Worm (Caenorhabditis elegans): ENCODE results near the gene T04A8.8.

DNA sequence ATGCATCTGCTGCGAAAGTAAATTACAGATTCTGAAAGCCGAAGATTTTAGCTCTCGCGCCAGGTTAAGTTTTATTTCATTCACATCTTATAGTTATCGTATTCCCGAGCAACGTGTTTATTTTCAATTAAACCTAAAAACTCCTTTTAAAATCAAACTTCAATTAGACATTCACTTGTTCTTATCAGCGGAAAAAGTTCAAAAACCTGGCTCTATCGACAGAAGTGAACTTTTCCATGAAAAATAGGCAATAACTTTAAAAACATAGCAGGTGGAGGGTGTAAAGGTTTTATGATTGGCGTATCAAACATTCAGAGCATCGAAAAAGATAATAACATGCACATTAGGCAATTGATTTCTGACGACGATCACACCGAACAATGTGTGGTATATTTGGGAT, 4.8 kb upstream of the T04A8.8 start, which contains the start of gene ppat-1:
- TF ChIP-seq him-1 (tag; optimal IDR thresholded peaks at IDR 0.05) = no peak
- no peak for TF ChIP-seq W03F9.2 (tag; optimal IDR thresholded peaks at IDR 0.05)
- TF ChIP-seq dao-5 (tag; optimal IDR thresholded peaks at IDR 0.05) = no peak
